Worm (Caenorhabditis elegans) whole organism, L2 larva: ENCODE data around the gene srj-57.

Experiments used
- F13H6.1 ChIP-seq: sonication (generic microtip); optimal IDR thresholded peaks from 2 replicates; lab custom pipeline; 2016; ENCODE audit warnings: missing genetic modification characterization, missing compliant biosample characterization
- ZK546.5 ChIP-seq: sonication (generic microtip); optimal IDR thresholded peaks from 2 replicates; lab custom pipeline; 2017; ENCODE audit warnings: missing biosample characterization, missing genetic modification characterization
- ama-1 ChIP-seq: fragments of 150-350 bp; optimal IDR thresholded peaks from 2 replicates; lab custom pipeline; 2018; ENCODE audit warnings: inconsistent platforms
- egl-27 ChIP-seq: sonication (generic microtip); optimal IDR thresholded peaks from 3 replicates; lab custom pipeline; 2017; ENCODE audit warnings: missing biosample characterization, missing genetic modification reagents, missing genetic modification characterization
- gmeb-1 ChIP-seq: fragments of 150-350 bp; optimal IDR thresholded peaks from 2 replicates; lab custom pipeline; 2014; ENCODE audit warnings: missing biosample characterization, missing genetic modification characterization
- mbf-1 ChIP-seq: sonication (generic microtip); optimal IDR thresholded peaks from 2 replicates; lab custom pipeline; 2017; ENCODE audit warnings: missing biosample characterization, missing genetic modification characterization
- mdl-1 ChIP-seq, 2 experiments: fragments of 150-350 bp in 1 of 2; sonication (generic microtip) in 1 of 2; optimal IDR thresholded peaks; 2 replicates each; lab custom pipeline; 2017; ENCODE audit warnings: missing biosample characterization in 2 of 2, missing genetic modification characterization in 2 of 2
- nhr-11 ChIP-seq: fragments of 150-350 bp; optimal IDR thresholded peaks from 2 replicates; lab custom pipeline; 2014; ENCODE audit warnings: missing biosample characterization, missing genetic modification characterization
- nhr-237 ChIP-seq: fragments of 150-350 bp; optimal IDR thresholded peaks from 2 replicates; lab custom pipeline; 2014; ENCODE audit warnings: missing biosample characterization, missing genetic modification characterization
- nhr-77 ChIP-seq: fragments of 150-350 bp; optimal IDR thresholded peaks from 2 replicates; lab custom pipeline; 2014; ENCODE audit warnings: missing biosample characterization, missing genetic modification characterization
- sem-4 ChIP-seq: fragments of 150-350 bp; optimal IDR thresholded peaks from 2 replicates; lab custom pipeline; 2014; ENCODE audit warnings: missing biosample characterization, missing genetic modification reagents, missing genetic modification characterization
- unc-62 ChIP-seq: fragments of 150-350 bp; optimal IDR thresholded peaks from 2 replicates; lab custom pipeline; 2014; ENCODE audit warnings: missing biosample characterization, missing genetic modification reagents, missing genetic modification characterization

DNA sequence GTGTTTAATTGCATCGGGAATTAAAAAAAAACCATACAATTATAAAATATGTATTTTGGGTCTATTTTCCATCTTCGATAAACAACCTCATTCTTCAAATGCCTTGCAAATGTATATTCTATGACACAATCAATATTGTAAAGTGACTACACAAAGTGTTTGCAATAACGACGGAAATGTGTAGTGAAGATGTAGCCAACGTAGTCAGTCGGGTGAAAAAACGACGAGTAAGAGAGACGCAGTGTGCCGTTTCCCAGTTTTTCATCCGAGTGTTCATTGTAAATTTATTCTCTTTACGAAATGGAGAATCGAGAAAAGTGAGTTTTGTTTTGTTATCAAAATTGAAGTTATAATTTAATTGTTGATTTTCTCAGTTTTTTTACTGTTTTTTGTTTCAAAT, 36.6 kb upstream of the srj-57 start, which contains the start of gene F37B4.15:
- TF ChIP-seq ZK546.5 (tag; lab: Kevin White, UChicago) (no peak), F13H6.1 (tag; lab: Kevin White, UChicago) (no peak), unc-62 (GFP tag; lab: Kevin White, UChicago) (no peak), nhr-237 (tag; lab: Kevin White, UChicago) (no peak), gmeb-1 (tag; lab: Kevin White, UChicago) (no peak), mdl-1 (tag; optimal IDR thresholded peaks at IDR 0.05; lab: Kevin White, UChicago) (no peak), mbf-1 (tag; lab: Kevin White, UChicago) (no peak), egl-27 (no peak), ama-1 (lab: Kevin White, UChicago) (no peak), nhr-11 (tag; lab: Kevin White, UChicago) (no peak), sem-4 (tag; lab: Kevin White, UChicago) (no peak), nhr-77 (tag; lab: Kevin White, UChicago) (no peak)
